Fruit fly (Drosophila melanogaster) whole organism, prepupa: ENCODE results near the gene GABA-B-R3.

ENCODE experiments used
- Blimp-1 ChIP-seq: fragments of 200-800 bp; sonication (Bioruptor generic); optimal IDR thresholded peaks from 3 replicates; lab custom pipeline; 2017; ENCODE audit warnings: missing biosample characterization, missing genetic modification characterization, mild to moderate bottlenecking, moderate library complexity, missing genetic modification reagents
- CG11762 ChIP-seq: fragments of 200-800 bp; sonication (Bioruptor generic); optimal IDR thresholded peaks from 3 replicates; lab custom pipeline; 2016; ENCODE audit warnings: missing biosample characterization, missing genetic modification characterization; ENCODE audit not compliant: insufficient read depth
- CG15336 ChIP-seq: fragments of 200-800 bp; sonication (Bioruptor generic); IDR thresholded peaks from 2 replicates; pipeline ENCODE4 v1.3.6; 2022; ENCODE audit warnings: missing biosample characterization, missing genetic modification characterization
- CG1621 ChIP-seq: fragments of 200-800 bp; sonication (Bioruptor generic); optimal IDR thresholded peaks from 3 replicates; lab custom pipeline; 2018; ENCODE audit warnings: missing biosample characterization, mild to moderate bottlenecking, missing genetic modification characterization
- CG16779 ChIP-seq: fragments of 200-800 bp; sonication (Bioruptor generic); optimal IDR thresholded peaks from 3 replicates; lab custom pipeline; 2017; ENCODE audit warnings: missing biosample characterization, mild to moderate bottlenecking, missing genetic modification characterization
- CG31627 ChIP-seq: fragments of 200-800 bp; sonication (Bioruptor generic); optimal IDR thresholded peaks from 3 replicates; lab custom pipeline; 2016; ENCODE audit warnings: missing biosample characterization, missing genetic modification characterization
- CG32006 ChIP-seq: fragments of 200-800 bp; sonication (Bioruptor generic); optimal IDR thresholded peaks from 3 replicates; lab custom pipeline; 2017; ENCODE audit warnings: missing biosample characterization, mild to moderate bottlenecking, missing genetic modification characterization
- CG34406 ChIP-seq: fragments of 200-800 bp; sonication (Bioruptor generic); optimal IDR thresholded peaks from 3 replicates; lab custom pipeline; 2016; ENCODE audit warnings: missing biosample characterization, missing genetic modification characterization
- CG3919 ChIP-seq: fragments of 200-800 bp; sonication (Bioruptor generic); optimal IDR thresholded peaks from 3 replicates; lab custom pipeline; 2016; ENCODE audit warnings: missing biosample characterization, missing genetic modification characterization
- CG4318 ChIP-seq: fragments of 200-800 bp; sonication (Bioruptor generic); optimal IDR thresholded peaks from 3 replicates; lab custom pipeline; 2017; ENCODE audit warnings: missing biosample characterization, mild to moderate bottlenecking, missing genetic modification characterization
- CG6276 ChIP-seq: fragments of 200-800 bp; sonication (Bioruptor generic); optimal IDR thresholded peaks from 2 replicates; lab custom pipeline; 2017; ENCODE audit warnings: missing biosample characterization, mild to moderate bottlenecking, missing genetic modification characterization
- CG6854 ChIP-seq: fragments of 200-800 bp; sonication (Bioruptor generic); optimal IDR thresholded peaks from 2 replicates; lab custom pipeline; 2017; ENCODE audit warnings: missing biosample characterization, mild to moderate bottlenecking, missing genetic modification characterization
- CG7368 ChIP-seq: fragments of 200-800 bp; sonication (Bioruptor generic); optimal IDR thresholded peaks from 3 replicates; lab custom pipeline; 2016; ENCODE audit warnings: missing biosample characterization, missing genetic modification characterization
- CG8319 ChIP-seq: fragments of 200-800 bp; sonication (Bioruptor generic); optimal IDR thresholded peaks from 3 replicates; lab custom pipeline; 2016; ENCODE audit warnings: missing biosample characterization, missing genetic modification characterization
- CG9139 ChIP-seq: fragments of 200-800 bp; sonication (Bioruptor generic); optimal IDR thresholded peaks from 3 replicates; lab custom pipeline; 2017; ENCODE audit warnings: missing biosample characterization, mild to moderate bottlenecking, missing genetic modification characterization
- Eip78C ChIP-seq: fragments of 200-800 bp; sonication (Bioruptor generic); peaks from one replicate; lab custom pipeline; 2016; ENCODE audit warnings: missing biosample characterization, missing genetic modification characterization
- Eip93F ChIP-seq: fragments of 200-800 bp; sonication (Bioruptor generic); optimal IDR thresholded peaks from 2 replicates; lab custom pipeline; 2016; ENCODE audit warnings: missing biosample characterization, mild to moderate bottlenecking, missing genetic modification characterization
- Ets21C ChIP-seq: fragments of 200-800 bp; sonication (Bioruptor generic); optimal IDR thresholded peaks from 3 replicates; lab custom pipeline; 2016; ENCODE audit warnings: missing biosample characterization, missing genetic modification characterization
- Gug ChIP-seq: fragments of 200-800 bp; sonication (Bioruptor generic); IDR thresholded peaks from 2 replicates; pipeline ENCODE4 v1.3.6; 2022; ENCODE audit warnings: missing biosample characterization, missing genetic modification characterization
- Hr39 ChIP-seq: fragments of 200-800 bp; sonication (Bioruptor generic); optimal IDR thresholded peaks from 2 replicates; lab custom pipeline; 2016; ENCODE audit warnings: missing biosample characterization, missing genetic modification characterization
- Met ChIP-seq: fragments of 200-800 bp; sonication (Bioruptor generic); optimal IDR thresholded peaks from 3 replicates; lab custom pipeline; 2016; ENCODE audit warnings: missing biosample characterization, missing genetic modification characterization
- OdsH ChIP-seq: fragments of 200-800 bp; sonication (Bioruptor generic); optimal IDR thresholded peaks from 3 replicates; lab custom pipeline; 2016; ENCODE audit warnings: missing biosample characterization, missing genetic modification characterization
- Smox ChIP-seq: fragments of 200-800 bp; sonication (Bioruptor generic); optimal IDR thresholded peaks from 3 replicates; lab custom pipeline; 2016; ENCODE audit warnings: missing biosample characterization, missing genetic modification characterization
- Sox14 ChIP-seq: fragments of 200-800 bp; sonication (Bioruptor generic); optimal IDR thresholded peaks from 3 replicates; lab custom pipeline; 2016; ENCODE audit warnings: missing biosample characterization, missing genetic modification characterization
- dac ChIP-seq: fragments of 200-800 bp; sonication (Bioruptor generic); optimal IDR thresholded peaks from 2 replicates; lab custom pipeline; 2017; ENCODE audit warnings: missing biosample characterization, mild to moderate bottlenecking, missing genetic modification characterization
- dsx ChIP-seq: fragments of 200-800 bp; optimal IDR thresholded peaks from 3 replicates; lab custom pipeline; 2019; ENCODE audit warnings: missing biosample characterization, mild to moderate bottlenecking, missing genetic modification characterization, moderate library complexity; ENCODE audit not compliant: poor library complexity, severe bottlenecking
- eg ChIP-seq: fragments of 200-800 bp; sonication (Bioruptor generic); IDR thresholded peaks from 3 replicates; pipeline ENCODE4 v1.3.6; 2022; ENCODE audit warnings: missing biosample characterization, missing genetic modification characterization
- fkh ChIP-seq: fragments of 200-800 bp; sonication (Bioruptor generic); optimal IDR thresholded peaks from 3 replicates; lab custom pipeline; 2017; ENCODE audit warnings: missing biosample characterization, mild to moderate bottlenecking, missing genetic modification characterization, moderate library complexity
- net ChIP-seq: fragments of 200-800 bp; sonication (Bioruptor generic); optimal IDR thresholded peaks from 3 replicates; lab custom pipeline; 2016; ENCODE audit warnings: missing biosample characterization, missing genetic modification characterization
- salr ChIP-seq, 2 experiments: fragments of 200-800 bp; sonication (Bioruptor generic); optimal IDR thresholded peaks; 3 replicates each; lab custom pipeline; 2016 to 2018; ENCODE audit warnings: missing biosample characterization in 2 of 2, missing genetic modification characterization in 2 of 2, mild to moderate bottlenecking in 1 of 2
- spab ChIP-seq: fragments of 200-800 bp; sonication (Bioruptor generic); optimal IDR thresholded peaks from 2 replicates; lab custom pipeline; 2017; ENCODE audit warnings: missing biosample characterization, mild to moderate bottlenecking, missing genetic modification characterization, missing genetic modification reagents
- ss ChIP-seq, 2 experiments: fragments of 200-800 bp; sonication (Bioruptor generic); optimal IDR thresholded peaks; 2 replicates in 1 of 2; 3 replicates in 1 of 2; lab custom pipeline; 2017 to 2018; ENCODE audit warnings: mild to moderate bottlenecking in 2 of 2, missing biosample characterization in 2 of 2, missing genetic modification characterization in 2 of 2, moderate library complexity in 1 of 2
- vri ChIP-seq: fragments of 200-800 bp; sonication (Bioruptor generic); optimal IDR thresholded peaks from 3 replicates; lab custom pipeline; 2016; ENCODE audit warnings: missing biosample characterization, mild to moderate bottlenecking, missing genetic modification characterization

Gene GABA-B-R3

dm6 chr2L:745785-746184, 4.0 kb upstream of the GABA-B-R3 start:
- peak; percentile 0 for TF ChIP-seq OdsH (GFP tag; lab: Kevin White, UChicago)
- no peak for TF ChIP-seq CG8319 (GFP tag; lab: Kevin White, UChicago)
- TF ChIP-seq Met (GFP tag; lab: Kevin White, UChicago), result no peak
- no peak for TF ChIP-seq Ets21C (GFP tag; lab: Kevin White, UChicago)
- TF ChIP-seq eg (GFP tag; lab: Robert Waterston, UW), result 0 out of 3 replicates have a peak, but pooled peaks have one; percentile 16
- no peak for TF ChIP-seq net (GFP tag; lab: Kevin White, UChicago)
- peak; percentile 30 for TF ChIP-seq CG32006 (GFP tag; lab: Kevin White, UChicago)
- TF ChIP-seq ss (GFP tag; optimal IDR thresholded peaks at IDR 0.05; lab: Kevin White, UChicago), result no peak
- no peak for TF ChIP-seq salr (GFP tag; optimal IDR thresholded peaks at IDR 0.05; lab: Kevin White, UChicago)
- peak; percentile 30; the same call in 1 of the 2 replicates for TF ChIP-seq CG15336 (GFP tag; lab: Robert Waterston, UW)
- peak; percentile 32 for TF ChIP-seq Eip78C (GFP tag; lab: Kevin White, UChicago)
- TF ChIP-seq CG6276 (GFP tag; lab: Kevin White, UChicago), result peak; percentile 3
- no peak for TF ChIP-seq Gug (GFP tag; lab: Robert Waterston, UW)

dm6 chr2L:750299-750698, 554 bp downstream of the GABA-B-R3 start:
- TF ChIP-seq Eip93F (GFP tag; lab: Kevin White, UChicago) (no peak), Blimp-1 (GFP tag; lab: Kevin White, UChicago) (no peak), dsx (no peak), CG1621 (tag; lab: Kevin White, UChicago) (no peak), vri (GFP tag; lab: Kevin White, UChicago) (no peak), spab (GFP tag; lab: Kevin White, UChicago) (no peak), CG11762 (GFP tag; lab: Kevin White, UChicago) (no peak), CG6276 (GFP tag; lab: Kevin White, UChicago) (no peak)

- TF ChIP-seq fkh (peak; percentile 7), CG34406 (GFP tag; lab: Kevin White, UChicago) (no peak)
Observed at dm6 chr2L:773247-773646, 23.5 kb downstream of the GABA-B-R3 start, which contains the start of gene CG12506. Gene CG12506, plus strand, starts transcription at chr2L:773547.

- TF ChIP-seq Blimp-1 (GFP tag; lab: Kevin White, UChicago), result no peak
- peak; percentile 3 for TF ChIP-seq fkh
- TF ChIP-seq CG4318 (GFP tag; lab: Kevin White, UChicago), result no peak
Observed at dm6 chr2L:776236-776635, 26.5 kb downstream of the GABA-B-R3 start, which contains the start of gene CG13946. Gene CG13946, plus strand, starts transcription at chr2L:776536.

- TF ChIP-seq Smox (no peak), vri (GFP tag; lab: Kevin White, UChicago) (no peak), CG3919 (GFP tag; lab: Kevin White, UChicago) (no peak), Sox14 (no peak), CG6854 (no peak), CG7368 (GFP tag; lab: Kevin White, UChicago) (no peak)
Observed at dm6 chr2L:779123-779584, 29.4 kb downstream of the GABA-B-R3 start, which contains the start of gene CG13947. Gene CG13947, plus strand, starts transcription at chr2L:779173.

dm6 chr2L:780182-780581, 30.4 kb downstream of the GABA-B-R3 start, which contains the start of gene Gr21a:
Gene Gr21a, plus strand, starts transcription at chr2L:780482.
- TF ChIP-seq Eip78C (GFP tag; lab: Kevin White, UChicago) (no peak), net (GFP tag; lab: Kevin White, UChicago) (no peak), dac (no peak), fkh (no peak), CG9139 (GFP tag; lab: Kevin White, UChicago) (no peak), eg (GFP tag; lab: Robert Waterston, UW) (no peak), CG15336 (GFP tag; lab: Robert Waterston, UW) (no peak), CG16779 (tag; lab: Kevin White, UChicago) (no peak), CG31627 (GFP tag; lab: Kevin White, UChicago) (no peak), ss (GFP tag; optimal IDR thresholded peaks at IDR 0.05; lab: Kevin White, UChicago) (no peak), Hr39 (GFP tag; lab: Kevin White, UChicago) (no peak)
